Worm (Caenorhabditis elegans) whole organism, L4/young adult: ENCODE results near the gene R03H10.2.
"Not testable (repeated sequence)": the region's sequence is repeated elsewhere in the genome, so short reads cannot be mapped to it uniquely, and the experiment has no call there.

Experiments used
- W03F9.2 ChIP-seq: fragments of 150-350 bp; optimal IDR thresholded peaks from 2 replicates; lab custom pipeline; 2014; ENCODE audit warnings: missing biosample characterization, missing genetic modification characterization
- dao-5 ChIP-seq: sonication (generic microtip); optimal IDR thresholded peaks from 2 replicates; lab custom pipeline; 2016; ENCODE audit warnings: missing genotype, missing genetic modification characterization, moderate library complexity, missing compliant biosample characterization
- him-1 ChIP-seq: sonication (generic microtip); optimal IDR thresholded peaks from 2 replicates; lab custom pipeline; 2016; ENCODE audit warnings: missing genotype, missing genetic modification reagents, missing genetic modification characterization, missing compliant biosample characterization

Gene R03H10.2

DNA sequence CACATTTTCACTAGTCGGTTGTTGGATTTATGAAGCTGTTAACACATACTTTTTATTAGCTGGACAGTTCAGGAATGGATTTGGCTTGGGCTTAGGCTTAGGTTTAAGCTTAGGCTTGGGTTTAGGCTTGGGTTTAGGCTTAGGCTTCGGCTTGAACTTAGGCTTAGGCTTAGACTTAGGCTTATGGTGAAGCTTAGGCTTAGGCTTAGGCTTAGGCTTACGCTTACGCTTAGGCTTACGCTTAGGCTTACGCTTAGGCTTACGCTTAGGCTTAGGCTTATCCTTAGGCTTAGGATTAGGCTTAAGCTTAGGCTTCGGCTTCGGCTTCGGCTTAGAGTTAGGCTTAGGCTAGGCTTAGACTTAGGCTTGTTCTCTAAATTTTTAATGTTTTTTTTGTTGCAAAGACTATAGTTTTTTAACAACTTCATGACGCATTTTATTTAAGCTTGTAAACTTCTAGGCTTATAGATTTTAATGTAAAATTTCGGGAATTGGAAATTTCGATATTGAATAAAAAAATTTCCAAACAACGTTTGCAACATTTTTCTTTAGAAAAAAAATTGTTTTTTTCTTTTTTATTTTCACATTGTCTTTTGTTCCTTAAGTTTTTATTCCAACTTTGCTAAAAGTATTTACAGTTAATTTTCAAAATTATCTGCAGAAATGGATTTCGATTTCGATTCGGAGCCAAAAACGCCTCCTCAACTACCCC, at the start of gene R03H10.2:
TSS of gene R03H10.2 (plus strand) at position 662 of the 712 bp plus-strand sequence.
- TF ChIP-seq him-1 (no peak), dao-5 (tag; lab: Kevin White, UChicago) (no peak), W03F9.2 (tag; lab: Kevin White, UChicago) (no peak)

DNA sequence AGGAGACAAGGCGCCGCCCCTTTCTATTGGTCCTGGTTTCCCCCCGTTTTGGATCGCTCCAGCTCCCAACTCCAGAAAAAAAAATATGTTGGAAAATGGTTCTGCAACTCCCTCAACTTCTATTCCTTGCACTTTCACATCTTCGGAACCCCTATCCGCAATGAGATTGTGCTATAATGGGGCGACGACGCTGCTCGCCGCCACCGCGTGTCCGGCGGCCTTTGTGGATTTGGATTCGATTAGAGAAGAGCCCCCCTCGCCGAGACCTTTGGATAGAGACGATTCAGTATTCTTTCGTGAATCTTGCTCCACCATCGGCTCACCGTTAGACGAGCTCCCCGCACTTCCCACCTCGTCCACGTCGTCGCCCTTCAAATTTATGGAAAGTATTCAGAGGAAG, 48.4 kb upstream of the R03H10.2 start:
- TF ChIP-seq W03F9.2 (tag; lab: Kevin White, UChicago) (no peak), him-1 (no peak), dao-5 (tag; lab: Kevin White, UChicago) (no peak)

DNA sequence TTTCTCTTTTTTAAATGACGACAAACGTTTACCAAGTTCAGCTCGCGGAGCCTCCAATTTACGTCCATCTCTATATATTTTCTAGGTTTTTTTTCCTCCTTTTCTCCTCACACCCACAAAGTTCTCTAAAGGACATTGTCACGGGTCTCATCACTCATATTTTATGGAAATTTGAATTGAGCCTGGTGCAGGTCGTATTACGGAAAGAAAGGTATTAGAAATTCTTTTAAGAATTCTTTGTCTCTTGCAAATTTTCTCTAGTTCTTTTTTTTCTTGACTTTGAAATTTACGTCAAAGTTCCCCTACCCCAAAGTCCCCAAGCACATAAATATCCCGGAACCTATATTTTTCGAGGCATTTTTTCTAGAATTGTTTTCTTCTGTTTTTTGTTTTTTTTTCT, 37.1 kb upstream of the R03H10.2 start:
- TF ChIP-seq dao-5 (tag; lab: Kevin White, UChicago), result no peak
- no peak for TF ChIP-seq W03F9.2 (tag; lab: Kevin White, UChicago)
- no peak for TF ChIP-seq him-1

DNA sequence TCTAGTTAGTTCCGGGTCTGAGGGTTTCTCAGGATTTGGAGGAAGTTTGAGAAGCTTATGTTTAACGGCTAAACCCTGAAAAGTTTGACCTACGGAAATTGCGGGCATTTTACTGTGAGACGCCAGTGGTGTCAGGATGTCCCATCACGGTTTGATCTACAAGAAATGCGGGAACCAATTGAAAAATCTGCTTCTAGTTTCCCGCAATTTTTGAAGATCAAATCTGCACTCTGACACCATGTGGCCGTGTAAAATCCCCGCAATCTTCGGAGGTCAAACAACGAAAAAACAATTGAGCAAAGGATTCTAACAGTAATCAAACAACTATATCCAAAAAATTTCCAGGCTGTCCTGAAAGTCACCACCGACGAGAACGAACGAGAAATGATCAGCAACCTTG, 32.7 kb upstream of the R03H10.2 start:
- no peak for TF ChIP-seq dao-5 (tag; lab: Kevin White, UChicago)
- no peak for TF ChIP-seq W03F9.2 (tag; lab: Kevin White, UChicago)
- no peak for TF ChIP-seq him-1

DNA sequence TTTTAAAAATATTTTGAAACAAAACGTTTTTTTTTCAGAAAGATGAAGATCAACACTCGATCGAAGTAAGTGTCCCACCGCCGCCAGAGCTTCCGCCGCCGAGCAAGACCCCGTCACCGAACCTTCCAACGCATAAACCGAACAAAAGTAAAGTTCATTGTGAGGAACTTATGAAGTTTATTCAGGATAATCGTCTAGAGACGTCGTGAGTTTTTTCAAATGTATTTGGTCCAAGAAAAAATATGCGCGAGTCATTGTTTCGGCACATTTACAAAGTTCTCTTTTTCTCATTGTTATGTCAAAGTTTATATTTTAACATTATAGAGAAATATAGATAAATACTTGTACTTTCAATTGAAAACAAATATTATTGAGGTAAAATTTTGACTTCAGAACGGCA, 30.3 kb upstream of the R03H10.2 start:
- TF ChIP-seq W03F9.2 (tag; lab: Kevin White, UChicago) (no peak), him-1 (no peak), dao-5 (tag; lab: Kevin White, UChicago) (no peak)

DNA sequence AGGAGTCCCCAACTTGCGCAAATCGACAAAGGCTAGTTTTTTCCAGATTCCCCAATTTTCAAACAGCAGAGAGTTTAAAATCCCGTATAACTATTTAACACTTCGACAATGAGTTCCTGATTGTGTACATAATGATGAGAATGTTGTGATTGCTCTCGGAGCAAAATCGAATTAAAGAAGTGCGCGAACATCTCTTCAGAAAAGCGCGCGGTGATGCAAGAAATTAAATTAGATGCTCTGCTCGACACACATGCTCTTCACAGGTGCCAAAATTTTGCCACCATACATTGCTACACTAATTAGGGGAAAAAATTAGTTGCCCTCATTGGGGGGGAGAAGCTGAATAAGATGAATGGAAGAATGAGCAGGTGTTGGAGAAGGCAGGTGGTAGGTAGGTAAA, 26.1 kb upstream of the R03H10.2 start:
- TF ChIP-seq W03F9.2 (tag; lab: Kevin White, UChicago), result no peak
- TF ChIP-seq dao-5 (tag; lab: Kevin White, UChicago), result no peak
- TF ChIP-seq him-1, result no peak

DNA sequence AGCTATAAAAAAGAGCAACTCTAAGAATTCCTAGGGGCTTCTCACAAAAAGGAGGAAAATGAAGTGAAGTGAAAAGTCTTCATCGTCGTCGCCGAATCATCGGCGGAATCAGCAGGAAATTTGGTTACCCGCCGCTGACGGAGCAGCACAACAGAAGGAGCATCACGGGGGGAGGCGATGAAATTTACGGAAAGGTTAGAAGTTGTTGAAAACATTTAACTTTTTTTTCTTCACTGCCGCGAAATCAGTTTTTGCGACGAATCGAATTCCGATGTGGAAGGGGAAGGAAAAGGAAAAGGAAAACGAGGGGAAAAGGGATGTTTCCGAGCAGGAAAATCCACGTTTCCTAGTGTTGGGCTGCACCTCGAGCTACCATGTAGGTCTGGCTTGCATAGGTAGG, 22.2 kb upstream of the R03H10.2 start:
- TF ChIP-seq dao-5 (tag; lab: Kevin White, UChicago) (no peak), W03F9.2 (tag; lab: Kevin White, UChicago) (no peak), him-1 (no peak)

DNA sequence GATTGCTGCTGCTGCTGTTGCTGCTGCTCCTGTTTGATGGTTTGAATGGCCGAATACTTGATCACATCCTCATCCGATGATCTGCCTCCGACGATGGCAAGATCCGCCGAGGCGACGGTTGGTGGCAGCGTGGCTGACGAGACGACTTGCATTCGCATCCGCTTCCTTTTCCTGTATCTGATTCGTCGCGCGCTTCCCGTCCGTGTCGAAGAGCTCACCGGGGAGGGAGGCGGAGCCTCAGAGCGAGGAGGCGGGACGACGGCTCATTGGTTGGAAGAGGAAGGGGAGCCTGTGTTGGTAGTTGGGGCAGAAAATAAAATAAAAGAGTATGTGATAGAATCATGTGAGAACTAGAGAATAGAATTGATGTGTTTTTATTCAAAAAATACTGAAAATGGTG, 20.9 kb upstream of the R03H10.2 start:
- TF ChIP-seq W03F9.2 (tag; lab: Kevin White, UChicago), result no peak
- no peak for TF ChIP-seq dao-5 (tag; lab: Kevin White, UChicago)
- TF ChIP-seq him-1, result no peak

DNA sequence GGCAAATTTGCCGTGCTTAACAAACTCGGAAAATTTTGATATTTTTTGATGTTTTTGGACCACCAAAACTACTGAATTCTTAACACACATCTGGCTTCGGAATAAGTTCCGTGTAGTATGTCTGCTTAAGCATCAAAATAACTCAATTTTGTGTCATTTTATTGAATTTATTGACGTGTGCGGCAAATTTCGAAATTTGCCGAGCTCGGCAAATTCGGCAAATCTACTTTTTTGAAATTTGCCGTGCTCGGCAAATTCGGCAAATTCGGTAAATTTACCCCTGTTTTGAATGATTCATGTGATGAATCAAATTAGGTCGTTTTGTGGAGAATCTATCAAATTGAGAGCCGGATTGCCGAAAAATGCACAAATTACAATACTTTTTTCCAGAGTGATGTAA, 20.3 kb upstream of the R03H10.2 start, which contains the start of gene ast-1:
TSS of gene ast-1 (minus strand) at position 101 of the 400 bp plus-strand sequence.
- not testable (repeated sequence) for TF ChIP-seq dao-5 (tag; lab: Kevin White, UChicago); W03F9.2 (tag; lab: Kevin White, UChicago); him-1

DNA sequence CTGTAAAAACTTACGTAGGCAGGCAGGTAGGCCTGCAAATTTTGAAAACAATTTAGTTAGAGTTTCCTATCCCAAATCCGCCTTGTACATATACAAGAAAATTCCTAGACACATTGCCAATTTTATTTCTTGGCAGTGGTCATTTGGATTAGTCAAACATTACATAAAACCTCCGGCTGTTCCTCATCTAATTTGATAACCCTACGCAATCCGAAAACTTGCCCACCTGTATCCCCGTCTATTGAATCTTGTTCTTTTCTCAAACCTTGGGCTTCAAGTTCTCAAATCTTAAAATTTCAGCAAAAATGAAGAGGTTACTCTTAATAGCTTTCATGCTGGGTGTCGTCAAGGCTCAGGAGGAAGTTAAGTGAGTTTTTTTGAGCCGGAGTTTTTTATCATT, 9.5 kb upstream of the R03H10.2 start, which contains the start of gene F56D3.1:
TSS of gene F56D3.1 (plus strand) at position 301 of the 400 bp plus-strand sequence.
- no peak for TF ChIP-seq W03F9.2 (tag; lab: Kevin White, UChicago)
- no peak for TF ChIP-seq dao-5 (tag; lab: Kevin White, UChicago)
- TF ChIP-seq him-1, result no peak

DNA sequence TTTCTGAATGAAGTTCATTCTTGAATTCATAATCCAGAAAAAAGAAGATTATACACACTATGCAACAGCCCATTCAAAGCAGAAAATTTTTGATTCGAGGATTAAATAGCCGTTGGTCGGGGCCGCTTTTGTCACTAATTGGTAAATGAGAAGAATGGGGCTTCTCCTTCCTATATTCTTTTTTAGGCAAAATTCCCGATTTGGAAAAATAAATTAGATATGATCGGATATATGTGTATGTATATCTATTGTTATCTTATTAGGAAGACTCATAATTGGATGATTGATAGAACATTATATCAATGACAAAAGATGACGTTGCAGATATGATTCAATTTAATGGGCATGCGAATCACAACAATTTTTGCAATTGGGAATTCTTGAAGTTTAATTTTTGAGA, 5.4 kb upstream of the R03H10.2 start:
- TF ChIP-seq him-1, result no peak
- no peak for TF ChIP-seq dao-5 (tag; lab: Kevin White, UChicago)
- TF ChIP-seq W03F9.2 (tag; lab: Kevin White, UChicago), result no peak

DNA sequence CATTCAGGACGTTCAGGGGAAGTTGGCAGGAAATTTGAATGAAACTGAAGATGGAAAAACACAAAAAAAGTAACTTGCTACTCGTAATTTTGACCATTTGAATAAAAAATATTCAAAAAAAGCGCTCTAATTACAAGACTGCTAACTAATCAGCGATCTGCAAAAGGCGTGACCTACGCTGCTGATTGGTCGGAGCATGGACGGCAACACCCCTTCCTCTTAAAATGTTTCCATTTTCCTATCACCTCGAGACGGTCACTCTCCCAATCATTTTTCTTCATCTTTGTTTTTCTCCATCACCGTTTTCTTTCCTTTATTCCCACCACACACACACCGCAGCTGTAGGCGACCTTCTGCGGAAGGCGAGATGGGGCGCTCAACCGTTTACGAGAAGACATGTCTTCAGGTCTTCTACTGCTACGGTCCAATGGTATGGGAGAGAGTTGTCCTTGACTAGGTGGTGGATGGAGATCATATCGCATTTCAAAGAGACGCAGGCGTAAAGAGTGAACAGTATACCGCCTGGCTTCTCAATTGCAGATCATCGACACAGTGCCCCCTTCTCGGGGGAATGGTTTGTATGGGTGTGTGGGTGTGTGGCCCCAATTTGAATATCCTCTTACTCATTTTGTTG, 4.0 kb upstream of the R03H10.2 start:
- no peak for TF ChIP-seq him-1
- no peak for TF ChIP-seq W03F9.2 (tag; lab: Kevin White, UChicago)
- TF ChIP-seq dao-5 (tag; lab: Kevin White, UChicago), result no peak

DNA sequence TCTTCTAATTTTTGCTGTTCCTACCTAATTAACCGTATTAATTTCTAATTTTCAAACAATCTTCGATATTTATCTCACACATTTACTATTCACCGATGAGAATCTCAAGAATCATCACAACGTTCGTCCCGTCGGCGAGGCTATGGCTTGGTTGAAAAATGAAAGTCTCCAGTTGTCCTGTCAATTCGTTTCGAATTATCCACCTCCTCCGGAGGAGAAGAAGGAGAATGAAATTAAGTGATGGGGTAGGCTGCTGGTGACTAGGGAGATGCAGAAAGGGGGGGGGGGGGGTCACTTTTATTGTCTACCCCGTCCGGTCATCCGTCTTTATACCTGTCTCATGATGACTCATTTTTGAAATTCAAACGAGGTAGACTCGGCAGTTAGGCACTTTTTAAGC, 2.7 kb upstream of the R03H10.2 start:
- TF ChIP-seq him-1 (no peak), dao-5 (tag; lab: Kevin White, UChicago) (no peak), W03F9.2 (tag; lab: Kevin White, UChicago) (no peak)

DNA sequence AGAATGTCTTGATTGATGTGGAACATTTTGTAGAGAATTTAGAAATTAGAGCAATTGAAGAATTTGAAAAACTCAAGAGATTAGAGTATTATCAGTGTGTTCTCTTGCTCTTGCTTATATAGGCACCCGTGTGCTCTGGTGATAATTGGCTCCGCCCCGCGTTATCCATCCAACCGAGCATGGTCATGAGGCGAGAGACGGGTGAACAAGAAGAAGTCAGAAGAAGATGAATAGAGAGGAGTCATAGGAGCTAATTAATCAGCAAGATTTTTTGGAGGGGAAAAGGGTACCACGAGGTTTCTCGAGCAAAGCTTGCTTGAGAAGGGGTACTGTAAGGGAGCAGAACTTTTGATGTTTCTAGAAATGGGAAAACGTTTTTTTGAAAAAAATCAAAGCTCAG, 2.2 kb downstream of the R03H10.2 start:
- TF ChIP-seq dao-5 (tag; lab: Kevin White, UChicago), result no peak
- TF ChIP-seq W03F9.2 (tag; lab: Kevin White, UChicago), result no peak
- TF ChIP-seq him-1, result no peak
